Fruit fly (Drosophila melanogaster) whole organism, embryonic: ENCODE data around the gene CG8006.
A peak's percentile ranks its signal among the peaks of the same experiment; 100 is the strongest.

ENCODE experiments used
- Aef1 ChIP-seq: fragments of 200-800 bp; sonication (Bioruptor generic); IDR thresholded peaks from 3 replicates; pipeline ENCODE4 v1.3.6; 2022; ENCODE audit warnings: missing biosample characterization, missing genetic modification characterization
- Atf6 ChIP-seq: fragments of 200-800 bp; sonication (Bioruptor generic); IDR thresholded peaks from 2 replicates; pipeline ENCODE4 v1.3.6; 2022; ENCODE audit warnings: missing biosample characterization, missing genetic modification characterization
- CG10321 ChIP-seq: fragments of 200-800 bp; sonication (Bioruptor generic); IDR thresholded peaks from 2 replicates; pipeline ENCODE4 v1.3.6; 2022; ENCODE audit warnings: missing biosample characterization, missing genetic modification characterization
- CG11560 ChIP-seq: fragments of 200-800 bp; sonication (Bioruptor generic); IDR thresholded peaks from 3 replicates; pipeline ENCODE4 v1.3.6; 2022; ENCODE audit warnings: missing biosample characterization, missing genetic modification characterization
- CG13287 ChIP-seq: fragments of 200-800 bp; sonication (Bioruptor generic); IDR thresholded peaks from 2 replicates; pipeline ENCODE4 v1.3.6; 2022; ENCODE audit warnings: missing biosample characterization, missing genetic modification characterization; ENCODE audit not compliant: partially characterized antibody
- CG13624 ChIP-seq: fragments of 200-800 bp; sonication (Bioruptor generic); optimal IDR thresholded peaks from 2 replicates; lab custom pipeline; 2016; ENCODE audit warnings: missing biosample characterization, missing genetic modification characterization
- CG14441 ChIP-seq: fragments of 200-800 bp; sonication (Bioruptor generic); IDR thresholded peaks from 2 replicates; pipeline ENCODE4 v1.3.6; 2022; ENCODE audit warnings: missing biosample characterization, missing genetic modification characterization
- CG15514 ChIP-seq: fragments of 200-800 bp; sonication (Bioruptor generic); optimal IDR thresholded peaks from 3 replicates; lab custom pipeline; 2017; ENCODE audit warnings: missing biosample characterization, missing genetic modification characterization, mild to moderate bottlenecking, moderate library complexity, missing genetic modification reagents
- CG15601 ChIP-seq: fragments of 200-800 bp; sonication (Bioruptor generic); optimal IDR thresholded peaks from 3 replicates; lab custom pipeline; 2019; ENCODE audit warnings: missing biosample characterization, mild to moderate bottlenecking, missing genetic modification characterization, moderate library complexity
- CG1602 ChIP-seq: fragments of 200-800 bp; sonication (Bioruptor generic); optimal IDR thresholded peaks from 3 replicates; lab custom pipeline; 2016; ENCODE audit warnings: missing biosample characterization, missing genetic modification characterization
- CG16813 ChIP-seq: fragments of 200-800 bp; sonication (Bioruptor generic); IDR thresholded peaks from 3 replicates; pipeline ENCODE4 v1.3.6; 2022; ENCODE audit warnings: missing biosample characterization, missing genetic modification characterization; ENCODE audit not compliant: partially characterized antibody
- CG17186 ChIP-seq: fragments of 200-800 bp; sonication (Bioruptor generic); optimal IDR thresholded peaks from 3 replicates; lab custom pipeline; 2017; ENCODE audit warnings: missing biosample characterization, missing genetic modification reagents, missing genetic modification characterization
- CG2889 ChIP-seq: fragments of 200-800 bp; sonication (Bioruptor generic); IDR thresholded peaks from 3 replicates; pipeline ENCODE4 v1.3.6; 2022; ENCODE audit warnings: missing biosample characterization, missing genetic modification characterization
- CG30403 ChIP-seq: fragments of 200-800 bp; sonication (Bioruptor generic); optimal IDR thresholded peaks from 3 replicates; lab custom pipeline; 2016; ENCODE audit warnings: missing biosample characterization, missing genetic modification characterization
- CG34422 ChIP-seq: fragments of 200-800 bp; sonication (Bioruptor generic); IDR thresholded peaks from 3 replicates; pipeline ENCODE4 v1.3.6; 2022; ENCODE audit warnings: missing biosample characterization, missing genetic modification characterization
- CG6175 ChIP-seq: fragments of 200-800 bp; sonication (Bioruptor generic); IDR thresholded peaks from 3 replicates; pipeline ENCODE4 v1.3.6; 2022; ENCODE audit warnings: missing biosample characterization, missing genetic modification characterization
- CG6654 ChIP-seq: fragments of 200-800 bp; sonication (Bioruptor generic); optimal IDR thresholded peaks from 2 replicates; lab custom pipeline; 2017; ENCODE audit warnings: missing biosample characterization, mild to moderate bottlenecking, missing genetic modification characterization
- CG7372 ChIP-seq: fragments of 200-800 bp; sonication (Bioruptor generic); IDR thresholded peaks from 2 replicates; pipeline ENCODE4 v1.3.6; 2022; ENCODE audit warnings: missing biosample characterization, missing genetic modification characterization
- CG7786 ChIP-seq: fragments of 200-800 bp; sonication (Bioruptor generic); optimal IDR thresholded peaks from 2 replicates; lab custom pipeline; 2016; ENCODE audit warnings: missing biosample characterization, missing genetic modification characterization
- Dek ChIP-seq: fragments of 200-800 bp; sonication (Bioruptor generic); optimal IDR thresholded peaks from 3 replicates; lab custom pipeline; 2019; ENCODE audit warnings: missing biosample characterization, mild to moderate bottlenecking, missing genetic modification characterization, moderate library complexity
- Dip2 ChIP-seq: fragments of 200-800 bp; sonication (Bioruptor generic); IDR thresholded peaks from 2 replicates; pipeline ENCODE4 v1.3.6; 2022; ENCODE audit warnings: missing biosample characterization, missing genetic modification characterization
- GATAe ChIP-seq: fragments of 200-800 bp; sonication (Bioruptor generic); conservative IDR thresholded peaks from 2 replicates; pipeline ENCODE4 v1.3.6; 2022; ENCODE audit warnings: missing biosample characterization, missing genetic modification characterization
- HLH54F ChIP-seq: fragments of 200-800 bp; sonication (Bioruptor generic); optimal IDR thresholded peaks from 3 replicates; lab custom pipeline; 2016; ENCODE audit warnings: missing biosample characterization, missing genetic modification characterization
- HLHmδ ChIP-seq: fragments of 200-800 bp; sonication (Bioruptor generic); optimal IDR thresholded peaks from 2 replicates; lab custom pipeline; 2018; ENCODE audit warnings: missing biosample characterization, mild to moderate bottlenecking, missing genetic modification characterization, moderate library complexity
- HmgD ChIP-seq: fragments of 200-800 bp; sonication (Bioruptor generic); optimal IDR thresholded peaks from 3 replicates; lab custom pipeline; 2016; ENCODE audit warnings: missing biosample characterization, missing genetic modification characterization
- Hmr ChIP-seq: fragments of 200-800 bp; sonication (Bioruptor generic); optimal IDR thresholded peaks from 3 replicates; lab custom pipeline; 2017; ENCODE audit warnings: mild to moderate bottlenecking, missing biosample characterization, missing genetic modification reagents, missing genetic modification characterization
- Lhr ChIP-seq: fragments of 200-800 bp; sonication (Bioruptor generic); optimal IDR thresholded peaks from 3 replicates; lab custom pipeline; 2017; ENCODE audit warnings: mild to moderate bottlenecking, missing biosample characterization, missing genetic modification reagents, missing genetic modification characterization
- MTF-1 ChIP-seq: fragments of 200-800 bp; sonication (Bioruptor generic); optimal IDR thresholded peaks from 2 replicates; lab custom pipeline; 2018; ENCODE audit warnings: missing biosample characterization, mild to moderate bottlenecking, missing genetic modification characterization, borderline replicate concordance
- NfI ChIP-seq: fragments of 200-800 bp; sonication (Bioruptor generic); optimal IDR thresholded peaks from 3 replicates; lab custom pipeline; 2018; ENCODE audit warnings: missing biosample characterization, mild to moderate bottlenecking, missing genetic modification characterization, moderate library complexity
- Scr ChIP-seq: fragments of 200-800 bp; sonication (Bioruptor generic); IDR thresholded peaks from 2 replicates; pipeline ENCODE4 v1.3.6; 2022; ENCODE audit warnings: missing biosample characterization, missing genetic modification characterization; ENCODE audit not compliant: partially characterized antibody
- Stat92E ChIP-seq, 3 experiments: fragments of >200 bp in 2 of 3; fragments of 200-800 bp in 1 of 3; sonication (Bioruptor generic) in 1 of 3; optimal IDR thresholded peaks; 2 replicates each; lab custom pipeline; 2017 to 2019; ENCODE audit warnings: missing biosample characterization in 3 of 3, missing genetic modification characterization in 3 of 3, mild to moderate bottlenecking in 1 of 3, moderate library complexity in 1 of 3
- Taf1 ChIP-seq: fragments of 200-800 bp; sonication (Bioruptor generic); IDR thresholded peaks from 2 replicates; pipeline ENCODE4 v1.3.6; 2022; ENCODE audit warnings: missing biosample characterization, missing genetic modification characterization
- Vsx1 ChIP-seq: fragments of 200-800 bp; sonication (Bioruptor generic); optimal IDR thresholded peaks from 2 replicates; lab custom pipeline; 2017; ENCODE audit warnings: missing biosample characterization, mild to moderate bottlenecking, missing genetic modification characterization, missing genetic modification reagents
- YL-1 ChIP-seq: fragments of 200-800 bp; sonication (Bioruptor generic); optimal IDR thresholded peaks from 3 replicates; lab custom pipeline; 2017; ENCODE audit warnings: missing biosample characterization, mild to moderate bottlenecking, missing genetic modification characterization
- aop ChIP-seq: fragments of 200-800 bp; sonication (Bioruptor generic); IDR thresholded peaks from 2 replicates; pipeline ENCODE4 v1.3.6; 2022; ENCODE audit warnings: missing biosample characterization, missing genetic modification characterization
- ato ChIP-seq: fragments of 200-800 bp; sonication (Bioruptor generic); IDR thresholded peaks from 2 replicates; pipeline ENCODE4 v1.3.6; 2022; ENCODE audit warnings: missing biosample characterization, missing genetic modification characterization; ENCODE audit not compliant: partially characterized antibody
- dmrt11E ChIP-seq: fragments of 200-800 bp; sonication (Bioruptor generic); optimal IDR thresholded peaks from 3 replicates; lab custom pipeline; 2018; ENCODE audit warnings: missing biosample characterization, mild to moderate bottlenecking, missing genetic modification characterization, moderate library complexity
- en ChIP-seq: fragments of 200-800 bp; sonication (Bioruptor generic); optimal IDR thresholded peaks from 2 replicates; lab custom pipeline; 2016; ENCODE audit warnings: missing biosample characterization, missing genetic modification characterization
- esg ChIP-seq: fragments of 200-800 bp; sonication (Bioruptor generic); conservative IDR thresholded peaks from 2 replicates; pipeline ENCODE4 v1.3.6; 2022; ENCODE audit warnings: missing biosample characterization, missing genetic modification characterization
- fd102C ChIP-seq: fragments of 200-800 bp; sonication (Bioruptor generic); optimal IDR thresholded peaks from 2 replicates; lab custom pipeline; 2018; ENCODE audit warnings: missing biosample characterization, mild to moderate bottlenecking, missing genetic modification characterization, moderate library complexity
- h ChIP-seq: fragments of >200 bp; optimal IDR thresholded peaks from 2 replicates; lab custom pipeline; 2017
- lab ChIP-seq: fragments of 200-800 bp; sonication (Bioruptor generic); optimal IDR thresholded peaks from 3 replicates; lab custom pipeline; 2017; ENCODE audit warnings: missing biosample characterization, missing genetic modification characterization, mild to moderate bottlenecking, moderate library complexity, missing genetic modification reagents
- lilli ChIP-seq: fragments of 200-800 bp; sonication (Bioruptor generic); optimal IDR thresholded peaks from 3 replicates; lab custom pipeline; 2016; ENCODE audit warnings: missing biosample characterization, missing genetic modification characterization
- maf-S ChIP-seq: fragments of 200-800 bp; sonication (Bioruptor generic); optimal IDR thresholded peaks from 2 replicates; lab custom pipeline; 2016; ENCODE audit warnings: missing biosample characterization, missing genetic modification characterization
- nom ChIP-seq: fragments of 200-800 bp; sonication (Bioruptor generic); optimal IDR thresholded peaks from 2 replicates; lab custom pipeline; 2017; ENCODE audit warnings: missing biosample characterization, missing genetic modification characterization, mild to moderate bottlenecking, moderate library complexity, missing genetic modification reagents
- schlank ChIP-seq: fragments of 200-800 bp; sonication (Bioruptor generic); optimal IDR thresholded peaks from 2 replicates; lab custom pipeline; 2018; ENCODE audit warnings: missing biosample characterization, mild to moderate bottlenecking, missing genetic modification characterization
- sd ChIP-seq: fragments of 200-800 bp; sonication (Bioruptor generic); optimal IDR thresholded peaks from 3 replicates; lab custom pipeline; 2018; ENCODE audit warnings: missing biosample characterization, mild to moderate bottlenecking, missing genetic modification characterization, moderate library complexity
- sens ChIP-seq: fragments of 200-800 bp; sonication (Bioruptor generic); peaks from one replicate; lab custom pipeline; 2016; ENCODE audit warnings: missing biosample characterization, missing genetic modification characterization
- twi ChIP-seq: fragments of 200-800 bp; optimal IDR thresholded peaks from 2 replicates; lab custom pipeline; 2019; ENCODE audit warnings: missing biosample characterization, mild to moderate bottlenecking, missing genetic modification characterization, moderate library complexity
- zfh2 ChIP-seq: fragments of 200-800 bp; sonication (Bioruptor generic); optimal IDR thresholded peaks from 2 replicates; lab custom pipeline; 2016; ENCODE audit warnings: missing biosample characterization, missing genetic modification characterization

The CG8006 gene

dm6 chr3L:8197779-8198279, 13.9 kb upstream of the CG8006 start, which contains the start of the genes UbcE2M and Dhps (continued):
- no peak; the same call in 1 of the 3 replicates for TF ChIP-seq Aef1 (GFP tag; lab: Robert Waterston, UW)
- peak; percentile 45 for TF ChIP-seq maf-S (GFP tag; lab: Kevin White, UChicago)
- TF ChIP-seq HmgD (GFP tag; lab: Kevin White, UChicago), result peak; percentile 32
- peak; percentile 63; the same call in 1 of the 2 replicates for TF ChIP-seq CG14441 (GFP tag; lab: Robert Waterston, UW)
- peak; percentile 80 for TF ChIP-seq Scr (GFP tag; lab: Robert Waterston, UW)
- 0 out of 2 replicates have a peak, but pooled peaks have one; percentile 31 for TF ChIP-seq ato (GFP tag; lab: Robert Waterston, UW)
- TF ChIP-seq CG15514 (GFP tag; lab: Kevin White, UChicago), result peak; percentile 75
- no peak for TF ChIP-seq lab
- no peak for TF ChIP-seq Dip2 (GFP tag; lab: Robert Waterston, UW)
- peak; percentile 80 for TF ChIP-seq Dek (tag; lab: Kevin White, UChicago)
- TF ChIP-seq Taf1 (GFP tag; lab: Robert Waterston, UW), result no peak
- TF ChIP-seq HLH54F (GFP tag; lab: Kevin White, UChicago), result peak; percentile 56
- peak; percentile 3 for TF ChIP-seq CG6654 (GFP tag; lab: Kevin White, UChicago)
- peak; percentile 25 for TF ChIP-seq CG17186
- TF ChIP-seq MTF-1 (GFP tag; lab: Kevin White, UChicago), result no peak
- no peak for TF ChIP-seq Vsx1 (GFP tag; lab: Kevin White, UChicago)
- no peak for TF ChIP-seq Hmr (GFP tag; lab: Kevin White, UChicago)
- no peak for TF ChIP-seq fd102C
- TF ChIP-seq CG1602, result peak; percentile 63
- TF ChIP-seq CG7372 (GFP tag; lab: Robert Waterston, UW), result 0 out of 2 replicates have a peak, but pooled peaks have one; percentile 32
- no peak for TF ChIP-seq Stat92E (GFP tag; optimal IDR thresholded peaks at IDR 0.05; lab: Kevin White, UChicago)
- TF ChIP-seq CG13287 (GFP tag; lab: Robert Waterston, UW), result peak; percentile 71
- peak; percentile 76 for TF ChIP-seq dmrt11E (tag; lab: Kevin White, UChicago)
- TF ChIP-seq CG16813 (GFP tag; lab: Robert Waterston, UW), result peak; percentile 82
- TF ChIP-seq CG15601, result no peak
- TF ChIP-seq GATAe (GFP tag; lab: Robert Waterston, UW), result 0 out of 2 replicates have a peak, but pooled peaks have one; percentile 11
- peak; percentile 35; the same call in 1 of the 3 replicates for TF ChIP-seq CG34422 (GFP tag; lab: Robert Waterston, UW)
- TF ChIP-seq en (GFP tag; lab: Kevin White, UChicago), result no peak
- no peak for TF ChIP-seq h (lab: Kevin White, UChicago)
- no peak for TF ChIP-seq aop
- peak; percentile 18 for TF ChIP-seq sens
- TF ChIP-seq esg (GFP tag; lab: Robert Waterston, UW), result peak; percentile 66
- TF ChIP-seq NfI (GFP tag; lab: Kevin White, UChicago), result peak; percentile 77
- TF ChIP-seq nom (GFP tag; lab: Kevin White, UChicago), result peak; percentile 27
- TF ChIP-seq CG2889, result no peak
- no peak for TF ChIP-seq CG10321
- peak; percentile 80 for TF ChIP-seq zfh2 (GFP tag; lab: Kevin White, UChicago)
- TF ChIP-seq Lhr, result peak; percentile 20
- TF ChIP-seq CG11560, result no peak; the same call in 2 of the 3 replicates
- TF ChIP-seq schlank (tag; lab: Kevin White, UChicago), result peak; percentile 6
- peak; percentile 30 for TF ChIP-seq CG7786 (GFP tag; lab: Kevin White, UChicago)
- no peak for TF ChIP-seq HLHmδ (GFP tag; lab: Kevin White, UChicago)
- TF ChIP-seq sd, result no peak
- TF ChIP-seq Atf6 (GFP tag; lab: Robert Waterston, UW), result no peak
- peak; percentile 85 for TF ChIP-seq twi (tag; lab: Kevin White, UChicago)
- peak; percentile 31 for TF ChIP-seq CG13624 (GFP tag; lab: Kevin White, UChicago)
- TF ChIP-seq CG30403 (GFP tag; lab: Kevin White, UChicago), result peak; percentile 81
- peak; percentile 75; the same call in 1 of the 3 replicates for TF ChIP-seq CG6175
- peak; percentile 66 for TF ChIP-seq lilli
- TF ChIP-seq YL-1 (GFP tag; lab: Kevin White, UChicago), result peak; percentile 77
